Worm (Caenorhabditis elegans) whole organism, L3 larva: ENCODE measurements around the gene B0244.15.

ENCODE experiments used
- R02D3.7 ChIP-seq: fragments of 150-350 bp; optimal IDR thresholded peaks from 2 replicates; lab custom pipeline; 2014; ENCODE audit warnings: missing biosample characterization, missing genetic modification characterization
- aly-2 ChIP-seq: fragments of 150-350 bp; optimal IDR thresholded peaks from 2 replicates; lab custom pipeline; 2014; ENCODE audit warnings: missing biosample characterization, missing genetic modification characterization
- ama-1 ChIP-seq: fragments of 150-350 bp; optimal IDR thresholded peaks from 2 replicates; lab custom pipeline; 2018
- ceh-16 ChIP-seq: sonication (generic microtip); optimal IDR thresholded peaks from 2 replicates; lab custom pipeline; 2017; ENCODE audit warnings: missing biosample characterization, missing genetic modification characterization
- ceh-82 ChIP-seq: fragments of 150-350 bp; optimal IDR thresholded peaks from 2 replicates; lab custom pipeline; 2014; ENCODE audit warnings: missing biosample characterization, missing genetic modification characterization
- daf-12 ChIP-seq: fragments of 150-350 bp; optimal IDR thresholded peaks from 2 replicates; lab custom pipeline; 2014; ENCODE audit warnings: missing biosample characterization, missing genetic modification reagents, missing genetic modification characterization
- egl-27 ChIP-seq: sonication (generic microtip); optimal IDR thresholded peaks from 4 replicates; lab custom pipeline; 2017; ENCODE audit warnings: missing biosample characterization, missing genetic modification reagents, missing genetic modification characterization
- egl-5 ChIP-seq: fragments of 150-350 bp; optimal IDR thresholded peaks from 2 replicates; lab custom pipeline; 2017; ENCODE audit warnings: missing biosample characterization, missing genetic modification reagents, missing genetic modification characterization, inconsistent platforms
- elt-2 ChIP-seq: sonication (generic microtip); optimal IDR thresholded peaks from 2 replicates; lab custom pipeline; 2016; ENCODE audit warnings: missing genetic modification reagents, mild to moderate bottlenecking, missing genetic modification characterization, missing compliant biosample characterization
- elt-3 ChIP-seq, 3 experiments: fragments of 150-350 bp in 1 of 3; sonication (generic microtip) in 2 of 3; optimal IDR thresholded peaks; 2 replicates in 2 of 3; 4 replicates in 1 of 3; lab custom pipeline; 2014 to 2017; ENCODE audit warnings: missing biosample characterization in 3 of 3, missing genetic modification characterization in 3 of 3
- eor-1 ChIP-seq, 2 experiments: fragments of 150-350 bp; optimal IDR thresholded peaks; 2 replicates each; lab custom pipeline; 2014 to 2018; ENCODE audit warnings: missing biosample characterization in 2 of 2, missing genetic modification characterization in 2 of 2
- fkh-10 ChIP-seq: sonication (generic microtip); optimal IDR thresholded peaks from 2 replicates; lab custom pipeline; 2017; ENCODE audit warnings: missing biosample characterization, missing genetic modification reagents, missing genetic modification characterization
- fkh-2 ChIP-seq: fragments of 150-350 bp; optimal IDR thresholded peaks from 2 replicates; lab custom pipeline; 2014; ENCODE audit warnings: missing biosample characterization, missing genetic modification reagents, missing genetic modification characterization
- fos-1 ChIP-seq: fragments of 150-350 bp; optimal IDR thresholded peaks from 2 replicates; lab custom pipeline; 2014; ENCODE audit warnings: missing biosample characterization, missing genetic modification characterization
- lin-15B ChIP-seq: fragments of 150-350 bp; optimal IDR thresholded peaks from 2 replicates; lab custom pipeline; 2014; ENCODE audit warnings: missing biosample characterization, missing genetic modification characterization
- lin-39 ChIP-seq: fragments of 150-350 bp; optimal IDR thresholded peaks from 2 replicates; lab custom pipeline; 2018; ENCODE audit warnings: missing biosample characterization, missing genetic modification reagents, missing genetic modification characterization
- mdl-1 ChIP-seq: fragments of 150-350 bp; optimal IDR thresholded peaks from 2 replicates; lab custom pipeline; 2014; ENCODE audit warnings: missing biosample characterization, missing genetic modification characterization
- nhr-12 ChIP-seq: fragments of 150-350 bp; optimal IDR thresholded peaks from 2 replicates; lab custom pipeline; 2014; ENCODE audit warnings: missing biosample characterization, missing genetic modification characterization
- nhr-23 ChIP-seq: fragments of 150-350 bp; optimal IDR thresholded peaks from 2 replicates; lab custom pipeline; 2014; ENCODE audit warnings: missing biosample characterization, missing genetic modification reagents, missing genetic modification characterization
- nhr-237 ChIP-seq: fragments of 150-350 bp; optimal IDR thresholded peaks from 2 replicates; lab custom pipeline; 2014; ENCODE audit warnings: missing biosample characterization, missing genetic modification characterization
- nhr-25 ChIP-seq: sonication (generic microtip); optimal IDR thresholded peaks from 2 replicates; lab custom pipeline; 2017; ENCODE audit warnings: missing biosample characterization, missing genetic modification characterization
- nhr-43 ChIP-seq: sonication (generic microtip); optimal IDR thresholded peaks from 2 replicates; lab custom pipeline; 2016; ENCODE audit warnings: mild to moderate bottlenecking, missing genetic modification characterization, missing compliant biosample characterization; ENCODE audit not compliant: poor library complexity, severe bottlenecking
- nhr-67 ChIP-seq: fragments of 150-350 bp; optimal IDR thresholded peaks from 2 replicates; lab custom pipeline; 2014; ENCODE audit warnings: missing biosample characterization, missing genetic modification characterization
- nhr-76 ChIP-seq: fragments of 150-350 bp; sonication (generic microtip); optimal IDR thresholded peaks from 5 replicates; lab custom pipeline; 2014; ENCODE audit warnings: missing biosample characterization, missing genetic modification characterization
- nhr-77 ChIP-seq: fragments of 150-350 bp; optimal IDR thresholded peaks from 2 replicates; lab custom pipeline; 2014; ENCODE audit warnings: missing biosample characterization, missing genetic modification characterization
- pha-4 ChIP-seq: fragments of 150-350 bp; optimal IDR thresholded peaks from 2 replicates; lab custom pipeline; 2014; ENCODE audit warnings: missing biosample characterization, missing genetic modification reagents, missing genetic modification characterization
- pqm-1 ChIP-seq: fragments of 150-350 bp; optimal IDR thresholded peaks from 2 replicates; lab custom pipeline; 2017; ENCODE audit warnings: missing biosample characterization, missing genetic modification characterization, inconsistent platforms
- skn-1 ChIP-seq: fragments of 150-350 bp; optimal IDR thresholded peaks from 2 replicates; lab custom pipeline; 2014; ENCODE audit warnings: missing biosample characterization, missing genetic modification characterization
- snpc-4 ChIP-seq: fragments of 150-350 bp; optimal IDR thresholded peaks from 2 replicates; lab custom pipeline; 2014; ENCODE audit warnings: missing biosample characterization, missing genetic modification characterization
- tbx-2 ChIP-seq: sonication (generic microtip); optimal IDR thresholded peaks from 2 replicates; lab custom pipeline; 2016; ENCODE audit warnings: mild to moderate bottlenecking, missing genetic modification characterization, missing compliant biosample characterization
- unc-39 ChIP-seq: sonication (generic microtip); optimal IDR thresholded peaks from 4 replicates; lab custom pipeline; 2017; ENCODE audit warnings: missing biosample characterization, missing genetic modification characterization
- unc-62 ChIP-seq: fragments of 150-350 bp; sonication (generic microtip); optimal IDR thresholded peaks from 4 replicates; lab custom pipeline; 2014; ENCODE audit warnings: missing biosample characterization, missing genetic modification reagents, missing genetic modification characterization
- zag-1 ChIP-seq: fragments of 150-350 bp; optimal IDR thresholded peaks from 2 replicates; lab custom pipeline; 2014; ENCODE audit warnings: missing biosample characterization, missing genetic modification characterization
- ztf-11 ChIP-seq: fragments of 150-350 bp; optimal IDR thresholded peaks from 2 replicates; lab custom pipeline; 2014; ENCODE audit warnings: missing biosample characterization, missing genetic modification characterization

Gene B0244.15

ce11 chrIII:5727827-5728226 is 15.4 kb upstream of the B0244.15 start, which contains the start of gene egg-1:
Gene egg-1, plus strand, starts transcription at chrIII:5728180.
- TF ChIP-seq ztf-11 (no peak), egl-5 (tag; lab: Kevin White, UChicago) (no peak), ama-1 (no peak), tbx-2 (tag; lab: Kevin White, UChicago) (no peak), snpc-4 (no peak), pqm-1 (tag; lab: Kevin White, UChicago) (no peak), pha-4 (no peak), fkh-2 (tag; lab: Kevin White, UChicago) (no peak), lin-15B (tag; lab: Kevin White, UChicago) (no peak), skn-1 (tag; lab: Kevin White, UChicago) (no peak), eor-1 (tag; optimal IDR thresholded peaks at IDR 0.05; lab: Kevin White, UChicago) (no peak), lin-39 (tag; lab: Kevin White, UChicago) (no peak), nhr-25 (no peak), nhr-67 (no peak), zag-1 (tag; lab: Kevin White, UChicago) (no peak), aly-2 (tag; lab: Kevin White, UChicago) (no peak), nhr-12 (tag; lab: Kevin White, UChicago) (no peak)

ce11 chrIII:5729367-5729766 is 13.8 kb upstream of the B0244.15 start:
- TF ChIP-seq nhr-43 (tag; lab: Kevin White, UChicago) (no peak), nhr-25 (no peak), egl-27 (tag; lab: Kevin White, UChicago) (no peak), unc-62 (GFP tag; lab: Kevin White, UChicago) (no peak), unc-39 (tag; lab: Kevin White, UChicago) (no peak), mdl-1 (tag; lab: Kevin White, UChicago) (no peak), nhr-23 (tag; lab: Kevin White, UChicago) (no peak), ama-1 (no peak), nhr-77 (tag; lab: Kevin White, UChicago) (no peak), pqm-1 (tag; lab: Kevin White, UChicago) (no peak), ceh-16 (tag; lab: Kevin White, UChicago) (no peak), ceh-82 (tag; lab: Kevin White, UChicago) (no peak), elt-3 (tag; optimal IDR thresholded peaks at IDR 0.05; lab: Kevin White, UChicago) (no peak), R02D3.7 (no peak), fkh-10 (GFP tag; lab: Kevin White, UChicago) (no peak), nhr-237 (no peak), daf-12 (tag; lab: Kevin White, UChicago) (no peak), nhr-67 (no peak), zag-1 (tag; lab: Kevin White, UChicago) (no peak)

- TF ChIP-seq tbx-2 (tag; lab: Kevin White, UChicago): no peak
- no peak for TF ChIP-seq nhr-77 (tag; lab: Kevin White, UChicago)
- TF ChIP-seq R02D3.7: no peak
- no peak for TF ChIP-seq nhr-76 (tag; lab: Kevin White, UChicago)
- TF ChIP-seq pqm-1 (tag; lab: Kevin White, UChicago): no peak
- TF ChIP-seq, all 47 proteins: peak for 0
These were observed 13.1 kb upstream of the B0244.15 start for ce11 chrIII:5730041-5730440.

ce11 chrIII:5730980-5731636 is 12.1 kb upstream of the B0244.15 start, which contains the start of the genes B0244.9 and B0244.7:
Gene B0244.9, minus strand, starts transcription at chrIII:5731030.
Gene B0244.7, plus strand, starts transcription at chrIII:5731501.
- TF ChIP-seq elt-2 (tag; lab: Kevin White, UChicago): peak; percentile 55
- TF ChIP-seq fos-1 (tag; lab: Kevin White, UChicago): no peak
- TF ChIP-seq, all 47 proteins: peak for 1

- no peak for TF ChIP-seq ama-1
- TF ChIP-seq elt-2 (tag; lab: Kevin White, UChicago): peak; percentile 26
- TF ChIP-seq ztf-11: no peak
- no peak for TF ChIP-seq ceh-82 (tag; lab: Kevin White, UChicago)
These were observed 10.3 kb upstream of the B0244.15 start, which contains the start of gene B0244.17 for ce11 chrIII:5732925-5733324. Gene B0244.17, plus strand, starts transcription at chrIII:5733225.
